Worm (Caenorhabditis elegans): ENCODE data around the gene B0252.1.

The B0252.1 gene

ce11 chrII:6876957-6877356 lies 42.5 kb upstream of the B0252.1 start, which contains the start of gene slc-36.5 (continued):
- TF ChIP-seq cey-2 (tag; optimal IDR thresholded peaks at IDR 0.05; ENCODE audit: borderline replicate concordance, insufficient read depth) = no peak
- TF ChIP-seq ceh-44 (GFP tag; IDR thresholded peaks at IDR 0.05) = no peak

- TF ChIP-seq nhr-28 (tag; optimal IDR thresholded peaks at IDR 0.05) (peak; percentile 26), duxl-1 (tag; optimal IDR thresholded peaks at IDR 0.05; ENCODE audit: poor library complexity) (no peak)
Observed at ce11 chrII:6877881-6878280, 41.6 kb upstream of the B0252.1 start.

ce11 chrII:6880067-6880466 lies 39.4 kb upstream of the B0252.1 start, which contains the start of gene C44B7.7:
C44B7.7 (minus strand) TSS chrII:6880167.
- TF ChIP-seq zfp-3 (GFP tag; conservative IDR thresholded peaks at IDR 0.05) = no peak
- no peak for TF ChIP-seq zip-2 (tag; optimal IDR thresholded peaks at IDR 0.05)
- no peak for TF ChIP-seq mes-2 (tag; optimal IDR thresholded peaks at IDR 0.05; ENCODE audit: poor library complexity, severe bottlenecking)
- no peak for TF ChIP-seq sdz-12 (GFP tag; optimal IDR thresholded peaks at IDR 0.05)
- no peak for TF ChIP-seq ceh-62 (tag; optimal IDR thresholded peaks at IDR 0.05)
- no peak for TF ChIP-seq mdt-29 (GFP tag; IDR thresholded peaks at IDR 0.05)
- TF ChIP-seq T20F7.1 (GFP tag; optimal IDR thresholded peaks at IDR 0.05) = no peak
- no peak for TF ChIP-seq zag-1 (tag; optimal IDR thresholded peaks at IDR 0.05)
- TF ChIP-seq nhr-41 (GFP tag; IDR thresholded peaks at IDR 0.05) = no peak
- TF ChIP-seq nhr-25 (tag; optimal IDR thresholded peaks at IDR 0.05; ENCODE audit: borderline replicate concordance, insufficient read depth) = no peak
- no peak for TF ChIP-seq D1046.2 (GFP tag; IDR thresholded peaks at IDR 0.05)
- no peak for TF ChIP-seq nhr-42 (GFP tag; IDR thresholded peaks at IDR 0.05)
- TF ChIP-seq dmd-9 (GFP tag; IDR thresholded peaks at IDR 0.05) = no peak
- TF ChIP-seq R02D3.7 (tag; optimal IDR thresholded peaks at IDR 0.05) = no peak
- TF ChIP-seq nhr-6 (tag; optimal IDR thresholded peaks at IDR 0.05) = no peak
- no peak for TF ChIP-seq lin-29 (GFP tag; IDR thresholded peaks at IDR 0.05)
- no peak for TF ChIP-seq skn-1 (tag; optimal IDR thresholded peaks at IDR 0.05)
- TF ChIP-seq ceh-20 (GFP tag; IDR thresholded peaks at IDR 0.05) = no peak

- TF ChIP-seq spr-3 (GFP tag; optimal IDR thresholded peaks at IDR 0.05) = no peak
- TF ChIP-seq aha-1 (tag) = peak; percentile 63
Observed at ce11 chrII:6882335-6882734, 37.1 kb upstream of the B0252.1 start.

ce11 chrII:6883716-6884115 lies 35.8 kb upstream of the B0252.1 start, which contains the start of gene pmp-1:
pmp-1 (minus strand) TSS chrII:6883754.
- TF ChIP-seq nhr-102 (tag; optimal IDR thresholded peaks at IDR 0.05) = no peak
- peak; percentile 54 for TF ChIP-seq dmd-6 (GFP tag; IDR thresholded peaks at IDR 0.05)
- TF ChIP-seq nhr-77 (tag; optimal IDR thresholded peaks at IDR 0.05) = peak; percentile 9
- no peak for TF ChIP-seq ces-1 (GFP tag; optimal IDR thresholded peaks at IDR 0.05)
- no peak for TF ChIP-seq lim-7 (GFP tag; IDR thresholded peaks at IDR 0.05)
- TF ChIP-seq F10B5.3 (tag; optimal IDR thresholded peaks at IDR 0.05) = no peak
- TF ChIP-seq set-16 (GFP tag; IDR thresholded peaks at IDR 0.05) = no peak
- peak; percentile 93 for TF ChIP-seq pqm-1 (tag; optimal IDR thresholded peaks at IDR 0.05)
- TF ChIP-seq ceh-20 (GFP tag; IDR thresholded peaks at IDR 0.05) = peak; percentile 44; the same call in 1 of the 2 replicates
- no peak for TF ChIP-seq F44E2.7 (GFP tag; IDR thresholded peaks at IDR 0.05)
- peak; percentile 62 for TF ChIP-seq nhr-28 (tag; optimal IDR thresholded peaks at IDR 0.05)
- no peak for TF ChIP-seq daf-16 (GFP tag; optimal IDR thresholded peaks at IDR 0.05)
- peak; percentile 43 for TF ChIP-seq daf-16 (tag; optimal IDR thresholded peaks at IDR 0.05)
- no peak for TF ChIP-seq nhr-10 (tag; optimal IDR thresholded peaks at IDR 0.05)
- TF ChIP-seq lsy-2 (tag; optimal IDR thresholded peaks at IDR 0.05) = no peak
- TF ChIP-seq Y75B8A.6 (GFP tag; IDR thresholded peaks at IDR 0.05) = no peak
- peak; percentile 48 for TF ChIP-seq dve-1 (tag; optimal IDR thresholded peaks at IDR 0.05; ENCODE audit: insufficient read depth)
- TF ChIP-seq hlh-11 (tag; optimal IDR thresholded peaks at IDR 0.05) = peak; percentile 39
- no peak for TF ChIP-seq lir-3 (tag; optimal IDR thresholded peaks at IDR 0.05)
- TF ChIP-seq lin-1 (GFP tag; IDR thresholded peaks at IDR 0.05) = peak; percentile 61; the same call in 1 of the 2 replicates
- TF ChIP-seq madf-9 (GFP tag; conservative IDR thresholded peaks at IDR 0.05) = no peak
